Fruit fly (Drosophila melanogaster): ENCODE results near the gene CG42399.

CG42399 gene

DNA sequence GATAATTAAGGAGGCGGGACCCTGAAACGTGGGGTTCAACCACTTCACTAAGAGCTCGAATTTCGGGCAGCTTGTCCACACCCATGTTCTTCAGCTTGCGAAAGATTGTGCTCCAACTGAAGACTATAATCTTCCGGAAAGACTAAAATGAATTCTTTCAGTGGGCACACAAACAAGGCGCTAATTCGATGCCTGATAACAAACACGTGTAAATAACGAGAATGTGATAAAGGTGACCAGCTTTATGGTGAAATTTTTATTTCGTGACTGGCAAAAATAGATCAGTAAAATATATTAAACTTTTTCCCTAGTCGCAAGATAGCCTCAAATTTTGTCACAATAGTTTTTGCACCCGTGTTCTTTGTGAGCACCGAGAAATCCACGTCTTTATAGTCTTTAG is 12.3 kb downstream of the CG42399 start, which contains the start of the genes CG31975 and ovm:
CG31975 (minus strand) TSS at position 144 of the 400 bp plus-strand sequence.
ovm (minus strand) TSS at position 144 of the 400 bp plus-strand sequence.
- no peak for TF ChIP-seq ss (GFP tag; optimal IDR thresholded peaks at IDR 0.05)
- TF ChIP-seq svp (GFP tag) = peak; percentile 70

DNA sequence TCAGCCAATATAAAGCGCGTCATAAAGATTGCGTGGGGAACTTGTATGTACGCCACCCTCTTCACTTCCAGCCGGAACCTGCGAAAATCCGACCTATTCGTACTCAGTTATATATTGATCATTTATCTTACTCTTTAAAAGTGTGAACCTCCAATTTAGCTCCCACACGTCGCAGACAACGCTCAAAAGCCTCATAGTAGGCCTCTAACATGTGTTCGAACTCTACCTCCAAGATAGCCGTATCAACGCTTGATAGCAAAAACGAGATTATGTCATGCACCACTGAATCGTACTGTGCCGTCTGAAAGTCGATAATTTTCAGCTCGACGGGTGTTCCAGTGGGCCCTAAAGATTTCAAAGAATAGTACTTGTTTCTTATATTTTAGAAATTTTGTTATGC is 13.5 kb downstream of the CG42399 start:
- TF ChIP-seq Met (GFP tag; optimal IDR thresholded peaks at IDR 0.05) = peak; percentile 21
- no peak for TF ChIP-seq Sox102F (GFP tag; optimal IDR thresholded peaks at IDR 0.05)
- TF ChIP-seq Eip78C (GFP tag) = peak; percentile 19
- TF ChIP-seq svp (GFP tag) = peak; percentile 61
- peak; percentile 3 for TF ChIP-seq CG10631 (GFP tag; optimal IDR thresholded peaks at IDR 0.05)
- TF ChIP-seq vri (GFP tag; optimal IDR thresholded peaks at IDR 0.05) = peak; percentile 90

- peak; percentile 16 for TF ChIP-seq svp (GFP tag)
- no peak for TF ChIP-seq CG6792 (GFP tag; optimal IDR thresholded peaks at IDR 0.05)
- TF ChIP-seq Eip78C (GFP tag) = peak; percentile 38
These were observed 15.0 kb downstream of the CG42399 start for dm6 chr2L:138063-138462.

DNA sequence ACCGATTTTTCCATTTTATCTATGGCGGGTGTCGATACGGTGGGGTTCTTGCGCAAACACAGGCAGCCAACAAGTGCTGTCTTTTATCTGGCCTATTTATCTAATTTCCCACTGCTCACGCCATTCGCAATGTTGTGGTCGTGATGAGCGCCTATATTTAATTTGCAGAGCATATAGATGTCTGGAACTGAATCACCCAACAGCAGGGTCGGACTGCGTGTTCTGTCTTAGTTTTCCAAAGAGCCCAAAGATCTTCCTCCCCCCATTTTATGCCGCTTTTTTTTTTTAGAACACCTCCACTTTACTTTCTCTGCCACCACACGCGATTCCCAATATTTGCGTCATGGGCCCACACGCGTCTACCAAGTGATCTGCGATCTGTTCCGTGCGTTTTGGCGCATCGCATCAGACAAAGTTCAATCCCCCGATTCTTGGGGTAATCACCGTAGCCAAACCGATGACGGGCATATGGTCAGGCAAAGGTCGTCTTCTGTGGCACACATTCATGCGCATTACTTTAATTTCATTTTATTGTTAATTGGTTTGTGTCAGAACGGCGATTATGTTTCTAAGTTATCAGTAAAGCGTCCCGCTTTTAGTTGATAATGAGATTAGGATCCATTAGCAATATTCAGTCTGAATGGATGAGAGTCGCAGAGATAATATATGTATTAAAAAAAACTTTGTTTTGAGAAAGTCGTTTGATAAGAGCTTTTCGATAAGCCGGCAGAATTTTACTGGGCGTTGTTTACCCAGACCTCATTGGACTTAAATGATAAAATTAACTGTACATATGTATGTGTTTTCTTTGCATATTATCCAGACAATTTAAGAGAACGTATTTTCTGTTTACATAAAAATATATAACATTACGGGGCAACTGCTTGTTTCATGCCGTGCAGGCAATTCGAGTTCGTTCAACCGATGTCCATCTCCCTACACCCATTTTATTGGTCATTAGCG is 16.1 kb downstream of the CG42399 start:
- TF ChIP-seq vri (GFP tag; optimal IDR thresholded peaks at IDR 0.05) = peak; percentile 67
- peak; percentile 94 for TF ChIP-seq svp (GFP tag)
- TF ChIP-seq fkh (GFP tag; optimal IDR thresholded peaks at IDR 0.05) = peak; percentile 23
- no peak for TF ChIP-seq Sox15 (GFP tag; optimal IDR thresholded peaks at IDR 0.05)
- peak; percentile 15 for TF ChIP-seq esn (GFP tag; optimal IDR thresholded peaks at IDR 0.05)
- peak; percentile 2 for TF ChIP-seq Sox102F (GFP tag; optimal IDR thresholded peaks at IDR 0.05)
- TF ChIP-seq Met (GFP tag; optimal IDR thresholded peaks at IDR 0.05) = peak; percentile 36
- TF ChIP-seq Smox (GFP tag; optimal IDR thresholded peaks at IDR 0.05) = no peak
- no peak for TF ChIP-seq Hr38 (GFP tag; optimal IDR thresholded peaks at IDR 0.05)
- peak; percentile 38 for TF ChIP-seq CG6854 (GFP tag; optimal IDR thresholded peaks at IDR 0.05)

DNA sequence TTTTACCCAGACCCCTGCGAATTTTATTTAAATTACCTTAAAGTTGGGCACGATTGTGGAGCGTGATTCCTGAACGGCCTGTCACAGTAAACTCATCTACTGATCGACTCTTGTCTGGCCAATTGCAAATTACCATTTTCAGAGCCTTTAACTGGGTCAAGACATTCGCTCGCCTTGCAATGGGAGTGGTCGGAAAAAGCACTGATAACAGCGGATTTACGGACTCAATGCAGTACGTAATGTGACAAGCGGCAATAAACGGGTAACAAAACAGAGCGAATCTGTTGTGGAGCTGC is 17.0 kb downstream of the CG42399 start:
- peak; percentile 93 for TF ChIP-seq svp (GFP tag)
- TF ChIP-seq Eip78C (GFP tag) = peak; percentile 34
- TF ChIP-seq lz (GFP tag; optimal IDR thresholded peaks at IDR 0.05) = no peak
- TF ChIP-seq dsx (GFP tag; optimal IDR thresholded peaks at IDR 0.05; ENCODE audit: poor library complexity, severe bottlenecking) = no peak
- peak; percentile 32 for TF ChIP-seq vri (GFP tag; optimal IDR thresholded peaks at IDR 0.05)

- TF ChIP-seq CG9139 (GFP tag; optimal IDR thresholded peaks at IDR 0.05) (peak; percentile 47), Hr4 (GFP tag; optimal IDR thresholded peaks at IDR 0.05) (no peak), CG34406 (GFP tag; optimal IDR thresholded peaks at IDR 0.05) (no peak), salr (GFP tag; optimal IDR thresholded peaks at IDR 0.05) (no peak), svp (GFP tag) (peak; percentile 98), Sox15 (GFP tag; optimal IDR thresholded peaks at IDR 0.05) (no peak), CG1621 (tag; optimal IDR thresholded peaks at IDR 0.05) (peak; percentile 36), ss (GFP tag; optimal IDR thresholded peaks at IDR 0.05) (peak; percentile 8 to 67), fkh (GFP tag; optimal IDR thresholded peaks at IDR 0.05) (no peak), CG8632 (GFP tag; optimal IDR thresholded peaks at IDR 0.05) (no peak), CG7368 (GFP tag; optimal IDR thresholded peaks at IDR 0.05) (no peak), Lpt (GFP tag; optimal IDR thresholded peaks at IDR 0.05) (no peak), CG8319 (GFP tag; optimal IDR thresholded peaks at IDR 0.05) (no peak), Ets96B (tag; optimal IDR thresholded peaks at IDR 0.05) (no peak), Met (GFP tag; optimal IDR thresholded peaks at IDR 0.05) (no peak), Ets21C (GFP tag; optimal IDR thresholded peaks at IDR 0.05) (no peak), dsx (GFP tag; optimal IDR thresholded peaks at IDR 0.05; ENCODE audit: poor library complexity, severe bottlenecking) (no peak), eg (GFP tag; IDR thresholded peaks at IDR 0.05) (no peak), Eip75B (GFP tag; optimal IDR thresholded peaks at IDR 0.05) (no peak), CG6808 (GFP tag; optimal IDR thresholded peaks at IDR 0.05) (peak; percentile 26), cyc (GFP tag; optimal IDR thresholded peaks at IDR 0.05) (no peak), OdsH (GFP tag; optimal IDR thresholded peaks at IDR 0.05) (no peak), spab (GFP tag; optimal IDR thresholded peaks at IDR 0.05) (no peak), fd59A (GFP tag; optimal IDR thresholded peaks at IDR 0.05) (no peak), CG15336 (GFP tag; IDR thresholded peaks at IDR 0.05) (no peak), Eip78C (GFP tag) (peak; percentile 63), Smox (GFP tag; optimal IDR thresholded peaks at IDR 0.05) (no peak), vri (GFP tag; optimal IDR thresholded peaks at IDR 0.05) (no peak), CG3919 (GFP tag; optimal IDR thresholded peaks at IDR 0.05) (peak; percentile 4)
These were observed 17.5 kb downstream of the CG42399 start for dm6 chr2L:135383-136130.
